Fruit fly (Drosophila melanogaster): Measurements from ENCODE around the gene CG42464.

DNA sequence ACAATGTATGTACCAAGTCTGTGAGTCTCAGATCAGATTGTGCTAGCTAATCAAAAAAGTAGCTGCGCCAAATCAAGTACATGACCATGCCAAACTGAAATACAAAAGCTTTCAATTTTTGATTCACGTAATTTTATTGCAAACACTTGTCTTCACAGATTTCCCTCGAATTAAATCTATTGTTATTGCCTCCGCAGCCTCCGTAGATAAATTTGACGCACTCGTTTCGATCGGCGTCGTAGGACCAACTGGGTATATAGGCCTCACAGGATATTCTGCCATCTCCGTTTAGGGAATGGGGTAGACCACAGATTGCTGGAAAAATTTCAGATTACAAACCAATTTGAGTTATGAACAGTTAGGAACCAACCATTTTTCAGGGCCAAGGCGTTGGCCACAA, 4.3 kb upstream of the CG42464 start, which contains the start of gene CG43165:
- TF ChIP-seq Jra (GFP tag; optimal IDR thresholded peaks at IDR 0.05) = no peak
- TF ChIP-seq sv (GFP tag; optimal IDR thresholded peaks at IDR 0.05) = no peak
- TF ChIP-seq CrebA (GFP tag; optimal IDR thresholded peaks at IDR 0.05; ENCODE audit: borderline replicate concordance) = no peak

All from whole organism, wandering third instar larva.